Worm (Caenorhabditis elegans) whole organism, L3 larva: ENCODE measurements around the gene srbc-13.
A peak's percentile ranks its signal among the peaks of the same experiment; 100 is the strongest.

ENCODE experiments used
- ZK546.5 ChIP-seq: sonication (generic microtip); optimal IDR thresholded peaks from 2 replicates; lab custom pipeline; 2017; ENCODE audit warnings: missing biosample characterization, missing genetic modification characterization
- ceh-16 ChIP-seq: sonication (generic microtip); optimal IDR thresholded peaks from 2 replicates; lab custom pipeline; 2017; ENCODE audit warnings: missing biosample characterization, missing genetic modification characterization
- elt-1 ChIP-seq: fragments of 150-350 bp; optimal IDR thresholded peaks from 2 replicates; lab custom pipeline; 2014; ENCODE audit warnings: missing biosample characterization, missing genetic modification characterization
- fkh-10 ChIP-seq: sonication (generic microtip); optimal IDR thresholded peaks from 2 replicates; lab custom pipeline; 2017; ENCODE audit warnings: missing biosample characterization, missing genetic modification reagents, missing genetic modification characterization
- fkh-2 ChIP-seq: fragments of 150-350 bp; optimal IDR thresholded peaks from 2 replicates; lab custom pipeline; 2014; ENCODE audit warnings: missing biosample characterization, missing genetic modification reagents, missing genetic modification characterization
- nhr-11 ChIP-seq: fragments of 150-350 bp; optimal IDR thresholded peaks from 2 replicates; lab custom pipeline; 2014; ENCODE audit warnings: missing biosample characterization, missing genetic modification characterization
- nhr-23 ChIP-seq: fragments of 150-350 bp; optimal IDR thresholded peaks from 2 replicates; lab custom pipeline; 2014; ENCODE audit warnings: missing biosample characterization, missing genetic modification reagents, missing genetic modification characterization
- nhr-25 ChIP-seq: sonication (generic microtip); optimal IDR thresholded peaks from 2 replicates; lab custom pipeline; 2017; ENCODE audit warnings: missing biosample characterization, missing genetic modification characterization
- nhr-28 ChIP-seq: fragments of 150-350 bp; optimal IDR thresholded peaks from 2 replicates; lab custom pipeline; 2014; ENCODE audit warnings: missing biosample characterization, missing genetic modification characterization
- ztf-4 ChIP-seq: fragments of 150-350 bp; optimal IDR thresholded peaks from 2 replicates; lab custom pipeline; 2014; ENCODE audit warnings: missing biosample characterization, missing genetic modification characterization

DNA sequence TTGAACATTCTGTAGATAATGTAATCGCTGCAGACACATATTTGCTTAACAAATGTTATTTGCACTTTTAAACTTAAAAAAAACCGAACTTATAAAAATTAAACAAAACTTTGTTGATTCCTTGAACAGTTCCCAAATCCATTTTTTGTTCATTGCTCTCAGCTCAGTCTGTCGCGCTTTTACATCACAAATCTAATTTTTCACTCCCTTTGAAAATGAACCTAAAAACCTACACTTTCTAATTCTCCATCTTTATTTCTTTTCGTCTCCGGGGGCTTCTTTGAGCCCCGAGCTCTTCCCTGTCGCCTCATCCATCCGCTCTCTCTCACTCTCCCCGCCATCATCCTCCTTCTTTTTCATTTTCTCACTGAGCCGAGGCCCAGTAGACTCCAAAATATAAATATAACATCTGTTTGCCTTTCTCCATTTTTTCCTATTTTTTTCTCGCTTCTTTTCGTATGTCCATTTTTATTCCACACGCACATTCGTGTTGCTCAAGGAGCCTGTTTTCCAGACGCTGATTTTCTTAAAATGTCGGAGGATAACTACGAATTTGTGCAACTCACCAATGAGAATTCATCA, 37.2 kb upstream of the srbc-13 start, which contains the start of gene R13D11.4:
- TF ChIP-seq nhr-23 (tag; lab: Kevin White, UChicago): no peak
- no peak for TF ChIP-seq nhr-28 (tag; lab: Kevin White, UChicago)
- no peak for TF ChIP-seq ceh-16
- no peak for TF ChIP-seq nhr-25
- no peak for TF ChIP-seq ztf-4 (tag; lab: Kevin White, UChicago)
- TF ChIP-seq fkh-10 (GFP tag; lab: Kevin White, UChicago): peak; percentile 30
- TF ChIP-seq elt-1 (tag; lab: Kevin White, UChicago): no peak
- no peak for TF ChIP-seq fkh-2 (tag; lab: Kevin White, UChicago)
- TF ChIP-seq nhr-11 (tag; lab: Kevin White, UChicago): no peak
- no peak for TF ChIP-seq ZK546.5
